Fruit fly (Drosophila melanogaster) whole organism, pupa: ENCODE data around the gene Irbp.

Experiments used
- CG10348 ChIP-seq: fragments of 200-800 bp; sonication (Bioruptor generic); IDR thresholded peaks from 2 replicates; pipeline ENCODE4 v1.3.6; 2022; ENCODE audit warnings: missing biosample characterization, missing genetic modification characterization
- CG12605 ChIP-seq: fragments of 200-800 bp; sonication (Bioruptor generic); IDR thresholded peaks from 2 replicates; pipeline ENCODE4 v1.3.6; 2022; ENCODE audit warnings: missing biosample characterization, missing genetic modification characterization
- CG13204 ChIP-seq: fragments of 200-800 bp; sonication (Bioruptor generic); optimal IDR thresholded peaks from 2 replicates; lab custom pipeline; 2018; ENCODE audit warnings: missing biosample characterization, mild to moderate bottlenecking, missing genetic modification characterization, moderate library complexity
- CG15710 ChIP-seq: fragments of 200-800 bp; sonication (Bioruptor generic); optimal IDR thresholded peaks from 2 replicates; lab custom pipeline; 2018; ENCODE audit warnings: missing biosample characterization, mild to moderate bottlenecking, missing genetic modification characterization, moderate library complexity
- CG32121 ChIP-seq: fragments of 200-800 bp; sonication (Bioruptor generic); IDR thresholded peaks from 2 replicates; pipeline ENCODE4 v1.3.6; 2022; ENCODE audit warnings: missing biosample characterization, missing genetic modification characterization
- EcR ChIP-seq: fragments of 200-800 bp; sonication (Bioruptor generic); optimal IDR thresholded peaks from 3 replicates; lab custom pipeline; 2019; ENCODE audit warnings: missing biosample characterization, missing genetic modification characterization, mild to moderate bottlenecking, moderate library complexity, missing genetic modification reagents
- Ets98B ChIP-seq: fragments of 200-800 bp; sonication (Bioruptor generic); IDR thresholded peaks from 2 replicates; pipeline ENCODE4 v1.3.6; 2022; ENCODE audit warnings: missing biosample characterization, missing genetic modification characterization
- Snoo ChIP-seq: fragments of 200-800 bp; sonication (Bioruptor generic); optimal IDR thresholded peaks from 3 replicates; lab custom pipeline; 2017; ENCODE audit warnings: missing biosample characterization, mild to moderate bottlenecking, missing genetic modification characterization, inconsistent platforms
- fd96Ca ChIP-seq: fragments of 200-800 bp; sonication (Bioruptor generic); IDR thresholded peaks from 3 replicates; pipeline ENCODE4 v1.3.6; 2022; ENCODE audit warnings: missing biosample characterization, missing genetic modification characterization
- gl ChIP-seq: fragments of 200-800 bp; sonication (Bioruptor generic); optimal IDR thresholded peaks from 2 replicates; lab custom pipeline; 2018; ENCODE audit warnings: missing biosample characterization, mild to moderate bottlenecking, missing genetic modification characterization
- rn ChIP-seq: fragments of 200-800 bp; sonication (Bioruptor generic); IDR thresholded peaks from 2 replicates; pipeline ENCODE4 v1.3.6; 2022; ENCODE audit warnings: missing biosample characterization, missing genetic modification characterization

DNA sequence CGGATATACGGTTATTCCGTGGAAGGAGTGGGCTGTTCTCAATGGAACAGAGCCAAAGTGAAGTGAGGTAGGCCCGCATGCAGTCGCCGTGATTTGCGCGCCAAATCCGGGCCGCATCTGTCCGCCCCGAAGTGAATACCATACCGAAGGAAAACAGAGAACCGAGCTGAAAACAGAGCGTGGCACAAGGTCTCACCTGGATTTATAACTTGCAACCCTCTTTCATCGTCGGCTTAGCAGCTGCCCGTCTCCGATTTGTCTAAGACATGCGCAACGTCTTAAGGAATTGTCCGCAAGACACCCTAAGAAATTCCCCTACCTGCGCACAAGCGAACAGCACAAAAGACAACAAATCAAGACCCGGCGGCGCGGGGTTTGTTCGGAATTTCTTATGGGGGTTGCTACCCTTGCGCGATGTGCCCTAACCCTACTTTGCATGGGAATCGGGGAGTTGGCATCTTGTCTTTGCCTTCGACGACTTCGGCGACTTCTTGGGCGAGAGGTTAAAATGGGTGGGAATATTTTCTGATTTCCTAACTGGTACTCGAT, 31.2 kb upstream of the Irbp start:
- TF ChIP-seq Ets98B (GFP tag; lab: Robert Waterston, UW) (no peak), CG15710 (tag; lab: Kevin White, UChicago) (no peak), gl (tag; lab: Kevin White, UChicago) (no peak), CG10348 (GFP tag; lab: Robert Waterston, UW) (no peak), rn (GFP tag; lab: Robert Waterston, UW) (no peak), CG12605 (no peak), EcR (GFP tag; lab: Kevin White, UChicago) (no peak), Snoo (tag; lab: Kevin White, UChicago) (no peak), CG13204 (GFP tag; lab: Kevin White, UChicago) (no peak), fd96Ca (GFP tag; lab: Robert Waterston, UW) (no peak), CG32121 (GFP tag; lab: Robert Waterston, UW) (no peak)
